Worm (Caenorhabditis elegans): ENCODE results near the gene Y73B6BL.27.

DNA sequence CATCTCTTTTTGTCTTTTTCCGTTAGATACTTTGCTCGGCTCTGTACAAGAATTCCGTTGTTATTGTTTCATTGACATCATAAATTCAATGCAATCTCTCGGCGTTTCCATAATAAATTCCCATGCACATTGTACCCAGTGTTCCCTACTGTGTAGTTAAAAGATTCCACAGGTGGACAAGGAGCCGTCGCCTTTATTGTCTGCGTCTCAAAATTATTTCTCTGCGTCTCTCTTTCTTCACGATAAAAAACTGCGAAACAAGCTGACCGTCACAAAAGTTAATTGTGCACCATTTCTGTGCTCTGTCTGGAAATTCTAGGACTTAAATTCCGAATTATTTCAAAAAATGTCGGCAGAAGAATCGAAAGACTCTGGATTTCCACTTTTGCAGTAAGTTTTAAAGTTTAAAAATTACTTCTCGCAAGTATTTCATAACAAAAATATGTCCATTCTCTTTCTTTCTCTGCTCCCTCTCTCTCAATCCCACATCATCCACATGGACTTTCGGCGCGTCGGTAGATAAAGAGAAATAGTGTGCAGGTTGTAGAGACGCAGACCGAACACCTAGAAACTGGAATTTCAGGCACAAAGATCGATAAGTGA lies 30.9 kb downstream of the Y73B6BL.27 start:
- TF ChIP-seq him-1 (tag; optimal IDR thresholded peaks at IDR 0.05) (no peak), W03F9.2 (tag; optimal IDR thresholded peaks at IDR 0.05) (no peak), dao-5 (tag; optimal IDR thresholded peaks at IDR 0.05) (no peak)

Measured in whole organism, L4/young adult.